Worm (Caenorhabditis elegans) whole organism, mixed stage, embryonic: ENCODE measurements around the gene adt-2.

Experiments
- M03D4.4 ChIP-seq: sonication (generic microtip); optimal IDR thresholded peaks from 2 replicates; lab custom pipeline; 2017; ENCODE audit warnings: mild to moderate bottlenecking, missing genetic modification characterization, missing compliant biosample characterization
- bed-3 ChIP-seq: fragments of 200-800 bp; sonication (Bioruptor generic); optimal IDR thresholded peaks from 3 replicates; lab custom pipeline; 2018; ENCODE audit warnings: mild to moderate bottlenecking, missing genetic modification characterization, moderate library complexity, missing compliant biosample characterization
- ceh-43 ChIP-seq: fragments of 200-800 bp; sonication (Bioruptor generic); optimal IDR thresholded peaks from 2 replicates; lab custom pipeline; 2018; ENCODE audit warnings: mild to moderate bottlenecking, missing genetic modification characterization, moderate library complexity, missing compliant biosample characterization
- ceh-83 ChIP-seq: fragments of 200-800 bp; sonication (Bioruptor generic); optimal IDR thresholded peaks from 2 replicates; lab custom pipeline; 2018; ENCODE audit warnings: mild to moderate bottlenecking, missing genetic modification characterization, missing compliant biosample characterization
- cnd-1 ChIP-seq: fragments of 200-800 bp; sonication (Bioruptor generic); optimal IDR thresholded peaks from 2 replicates; lab custom pipeline; 2018; ENCODE audit warnings: mild to moderate bottlenecking, missing genetic modification characterization, missing compliant biosample characterization
- drap-1 ChIP-seq: fragments of 200-800 bp; sonication (Bioruptor generic); optimal IDR thresholded peaks from 3 replicates; lab custom pipeline; 2018; ENCODE audit warnings: mild to moderate bottlenecking, missing genetic modification characterization, missing compliant biosample characterization
- elt-1 ChIP-seq: sonication (generic microtip); optimal IDR thresholded peaks from 2 replicates; lab custom pipeline; 2017; ENCODE audit warnings: missing genetic modification characterization, mild to moderate bottlenecking, missing compliant biosample characterization, antibody characterized with exemption, moderate library complexity, borderline replicate concordance; ENCODE audit not compliant: insufficient read depth
- elt-3 ChIP-seq: fragments of 150-350 bp; optimal IDR thresholded peaks from 2 replicates; lab custom pipeline; 2014; ENCODE audit warnings: missing biosample characterization, missing genetic modification characterization
- hlh-1 ChIP-seq: fragments of 150-350 bp; optimal IDR thresholded peaks from 2 replicates; lab custom pipeline; 2014; ENCODE audit warnings: missing biosample characterization, missing genetic modification reagents, missing genetic modification characterization
- lin-13 ChIP-seq: fragments of 150-350 bp; optimal IDR thresholded peaks from 2 replicates; lab custom pipeline; 2014; ENCODE audit warnings: missing biosample characterization, missing genetic modification characterization
- lsy-2 ChIP-seq: fragments of 150-350 bp; optimal IDR thresholded peaks from 2 replicates; lab custom pipeline; 2014; ENCODE audit warnings: missing biosample characterization, missing genetic modification characterization
- mab-5 ChIP-seq: fragments of 150-350 bp; optimal IDR thresholded peaks from 2 replicates; lab custom pipeline; 2014; ENCODE audit warnings: missing biosample characterization, missing genetic modification characterization
- nhr-12 ChIP-seq: fragments of 150-350 bp; optimal IDR thresholded peaks from 2 replicates; lab custom pipeline; 2014; ENCODE audit warnings: missing biosample characterization, missing genetic modification characterization
- nhr-2 ChIP-seq: fragments of 150-350 bp; optimal IDR thresholded peaks from 2 replicates; lab custom pipeline; 2014; ENCODE audit warnings: missing biosample characterization, missing genetic modification characterization
- nhr-237 ChIP-seq: fragments of 150-350 bp; optimal IDR thresholded peaks from 2 replicates; lab custom pipeline; 2014; ENCODE audit warnings: missing biosample characterization, missing genetic modification characterization
- nhr-28 ChIP-seq: fragments of 150-350 bp; optimal IDR thresholded peaks from 2 replicates; lab custom pipeline; 2014; ENCODE audit warnings: missing biosample characterization, missing genetic modification characterization
- nhr-76 ChIP-seq: sonication (generic microtip); optimal IDR thresholded peaks from 2 replicates; lab custom pipeline; 2017; ENCODE audit warnings: missing biosample characterization, missing genetic modification characterization
- pha-4 ChIP-seq: fragments of 150-350 bp; optimal IDR thresholded peaks from 2 replicates; lab custom pipeline; 2018; ENCODE audit warnings: missing biosample characterization, missing genetic modification reagents, missing genetic modification characterization
- sem-2 ChIP-seq: fragments of 200-800 bp; sonication (Bioruptor generic); optimal IDR thresholded peaks from 2 replicates; lab custom pipeline; 2018; ENCODE audit warnings: mild to moderate bottlenecking, missing genetic modification characterization, missing compliant biosample characterization
- sptf-1 ChIP-seq: sonication (generic microtip); optimal IDR thresholded peaks from 2 replicates; lab custom pipeline; 2017; ENCODE audit warnings: mild to moderate bottlenecking, missing genetic modification characterization, moderate library complexity, missing compliant biosample characterization
- tbx-8 ChIP-seq: fragments of 200-800 bp; sonication (Bioruptor generic); optimal IDR thresholded peaks from 2 replicates; lab custom pipeline; 2018; ENCODE audit warnings: mild to moderate bottlenecking, missing genetic modification characterization, moderate library complexity, missing compliant biosample characterization
- unc-120 ChIP-seq: sonication (generic microtip); optimal IDR thresholded peaks from 2 replicates; lab custom pipeline; 2017; ENCODE audit warnings: missing genetic modification characterization, missing compliant biosample characterization; ENCODE audit not compliant: poor library complexity, severe bottlenecking
- unc-62 ChIP-seq: fragments of 150-350 bp; optimal IDR thresholded peaks from 2 replicates; lab custom pipeline; 2014; ENCODE audit warnings: missing biosample characterization, missing genetic modification reagents, missing genetic modification characterization
- zip-8 ChIP-seq: fragments of 150-350 bp; optimal IDR thresholded peaks from 2 replicates; lab custom pipeline; 2014; ENCODE audit warnings: missing biosample characterization, missing genetic modification characterization
- ztf-11 ChIP-seq: fragments of 150-350 bp; optimal IDR thresholded peaks from 2 replicates; lab custom pipeline; 2014; ENCODE audit warnings: missing biosample characterization, missing genetic modification characterization

The adt-2 gene

ce11 chrX:7636037-7636436, 50.0 kb downstream of the adt-2 start:
- TF ChIP-seq elt-3 (tag; lab: Kevin White, UChicago), result no peak
- TF ChIP-seq unc-62, result no peak
- TF ChIP-seq hlh-1 (tag; lab: Kevin White, UChicago), result peak; percentile 39

- TF ChIP-seq unc-62 (no peak), tbx-8 (GFP tag; lab: Kevin White, UChicago) (no peak), elt-1 (tag; lab: Kevin White, UChicago) (no peak), sptf-1 (tag; lab: Kevin White, UChicago) (no peak), cnd-1 (no peak)
Measured at ce11 chrX:7638790-7639189, 52.8 kb downstream of the adt-2 start.

ce11 chrX:7640391-7640790, 54.4 kb downstream of the adt-2 start:
- TF ChIP-seq drap-1 (GFP tag; lab: Kevin White, UChicago), result no peak
- no peak for TF ChIP-seq nhr-76 (tag; lab: Kevin White, UChicago)
- TF ChIP-seq lsy-2 (tag; lab: Kevin White, UChicago), result no peak
- no peak for TF ChIP-seq ztf-11
- no peak for TF ChIP-seq sem-2
- no peak for TF ChIP-seq unc-62
- no peak for TF ChIP-seq nhr-12 (tag; lab: Kevin White, UChicago)
- no peak for TF ChIP-seq nhr-28
- no peak for TF ChIP-seq elt-3 (tag; lab: Kevin White, UChicago)
- no peak for TF ChIP-seq lin-13
- TF ChIP-seq ceh-83 (GFP tag; lab: Kevin White, UChicago), result no peak
- no peak for TF ChIP-seq ceh-43 (GFP tag; lab: Kevin White, UChicago)
- no peak for TF ChIP-seq unc-120 (tag; lab: Kevin White, UChicago)
- no peak for TF ChIP-seq elt-1 (tag; lab: Kevin White, UChicago)
- no peak for TF ChIP-seq bed-3 (GFP tag; lab: Kevin White, UChicago)
- TF ChIP-seq M03D4.4 (tag; lab: Kevin White, UChicago), result no peak
- no peak for TF ChIP-seq mab-5 (tag; lab: Kevin White, UChicago)
- TF ChIP-seq pha-4 (tag; lab: Kevin White, UChicago), result no peak
- TF ChIP-seq nhr-237, result no peak

- TF ChIP-seq unc-120 (tag; lab: Kevin White, UChicago) (no peak), zip-8 (peak; percentile 57), mab-5 (tag; lab: Kevin White, UChicago) (no peak), nhr-2 (tag; lab: Kevin White, UChicago) (peak; percentile 94), unc-62 (peak; percentile 72), elt-1 (tag; lab: Kevin White, UChicago) (peak; percentile 92)
Measured at ce11 chrX:7640811-7641210, 54.8 kb downstream of the adt-2 start.
